Fruit fly (Drosophila melanogaster) whole organism, adult: Measurements from ENCODE around the gene CG18581.

Experiments
- CG11617 ChIP-seq: fragments of 200-800 bp; sonication (Bioruptor generic); optimal IDR thresholded peaks from 2 replicates; lab custom pipeline; 2017; ENCODE audit warnings: mild to moderate bottlenecking, missing biosample characterization, missing genetic modification reagents, missing genetic modification characterization
- CG12768 ChIP-seq: fragments of 200-800 bp; sonication (Bioruptor generic); optimal IDR thresholded peaks from 2 replicates; lab custom pipeline; 2017; ENCODE audit warnings: missing biosample characterization, missing genetic modification characterization, mild to moderate bottlenecking, moderate library complexity, missing genetic modification reagents
- CG14711 ChIP-seq: fragments of 200-800 bp; sonication (Bioruptor generic); optimal IDR thresholded peaks from 2 replicates; lab custom pipeline; 2018; ENCODE audit warnings: missing biosample characterization, mild to moderate bottlenecking, missing genetic modification characterization, moderate library complexity
- CG1620 ChIP-seq: fragments of 200-800 bp; sonication (Bioruptor generic); optimal IDR thresholded peaks from 2 replicates; lab custom pipeline; 2016; ENCODE audit warnings: missing biosample characterization, missing genetic modification characterization
- CG33017 ChIP-seq: fragments of 200-800 bp; sonication (Bioruptor generic); optimal IDR thresholded peaks from 2 replicates; lab custom pipeline; 2018; ENCODE audit warnings: missing biosample characterization, mild to moderate bottlenecking, missing genetic modification characterization, moderate library complexity
- CG5204 ChIP-seq: fragments of 200-800 bp; sonication (Bioruptor generic); optimal IDR thresholded peaks from 2 replicates; lab custom pipeline; 2016; ENCODE audit warnings: missing biosample characterization, missing genetic modification characterization
- CG7045 ChIP-seq: fragments of 200-800 bp; sonication (Bioruptor generic); optimal IDR thresholded peaks from 2 replicates; lab custom pipeline; 2017; ENCODE audit warnings: missing biosample characterization, mild to moderate bottlenecking, missing genetic modification characterization
- CG7101 ChIP-seq: fragments of 200-800 bp; sonication (Bioruptor generic); optimal IDR thresholded peaks from 2 replicates; lab custom pipeline; 2018; ENCODE audit warnings: missing biosample characterization, mild to moderate bottlenecking, missing genetic modification characterization, moderate library complexity
- Clk ChIP-seq: fragments of 200-800 bp; sonication (Bioruptor generic); optimal IDR thresholded peaks from 2 replicates; lab custom pipeline; 2017; ENCODE audit warnings: missing biosample characterization, missing genetic modification characterization
- Crg-1 ChIP-seq: fragments of 200-800 bp; sonication (Bioruptor generic); optimal IDR thresholded peaks from 2 replicates; lab custom pipeline; 2016; ENCODE audit warnings: missing biosample characterization, missing genetic modification characterization
- Hr96 ChIP-seq: fragments of 200-800 bp; sonication (Bioruptor generic); optimal IDR thresholded peaks from 2 replicates; lab custom pipeline; 2016; ENCODE audit warnings: missing biosample characterization, missing genetic modification characterization
- Mnt ChIP-seq: fragments of 200-800 bp; sonication (Bioruptor generic); optimal IDR thresholded peaks from 2 replicates; lab custom pipeline; 2016; ENCODE audit warnings: missing biosample characterization, mild to moderate bottlenecking, missing genetic modification characterization
- bab1 ChIP-seq: fragments of 200-800 bp; sonication (Bioruptor generic); optimal IDR thresholded peaks from 3 replicates; lab custom pipeline; 2019; ENCODE audit warnings: missing biosample characterization, mild to moderate bottlenecking, missing genetic modification characterization, moderate library complexity
- cic ChIP-seq: fragments of 200-800 bp; sonication (Bioruptor generic); optimal IDR thresholded peaks from 2 replicates; lab custom pipeline; 2017; ENCODE audit warnings: missing biosample characterization, mild to moderate bottlenecking, missing genetic modification characterization, moderate library complexity
- cnc ChIP-seq, 2 experiments: fragments of >200 bp; optimal IDR thresholded peaks; 2 replicates each; lab custom pipeline; 2017
- kay ChIP-seq: fragments of 200-800 bp; sonication (Bioruptor generic); peaks from one replicate; lab custom pipeline; 2016; ENCODE audit warnings: missing biosample characterization, missing genetic modification characterization, borderline replicate concordance
- ovo ChIP-seq: fragments of 200-800 bp; sonication (Bioruptor generic); optimal IDR thresholded peaks from 2 replicates; lab custom pipeline; 2016; ENCODE audit warnings: missing biosample characterization, missing genetic modification characterization
- pad ChIP-seq: fragments of 200-800 bp; sonication (Bioruptor generic); optimal IDR thresholded peaks from 3 replicates; lab custom pipeline; 2017; ENCODE audit warnings: missing biosample characterization, missing genetic modification characterization, mild to moderate bottlenecking, moderate library complexity, missing genetic modification reagents
- tj ChIP-seq: fragments of 200-800 bp; sonication (Bioruptor generic); optimal IDR thresholded peaks from 3 replicates; lab custom pipeline; 2017; ENCODE audit warnings: missing biosample characterization, mild to moderate bottlenecking, missing genetic modification characterization, moderate library complexity
- toe ChIP-seq: fragments of 200-800 bp; sonication (Bioruptor generic); optimal IDR thresholded peaks from 2 replicates; lab custom pipeline; 2016; ENCODE audit warnings: missing biosample characterization, missing genetic modification characterization

Gene CG18581

DNA sequence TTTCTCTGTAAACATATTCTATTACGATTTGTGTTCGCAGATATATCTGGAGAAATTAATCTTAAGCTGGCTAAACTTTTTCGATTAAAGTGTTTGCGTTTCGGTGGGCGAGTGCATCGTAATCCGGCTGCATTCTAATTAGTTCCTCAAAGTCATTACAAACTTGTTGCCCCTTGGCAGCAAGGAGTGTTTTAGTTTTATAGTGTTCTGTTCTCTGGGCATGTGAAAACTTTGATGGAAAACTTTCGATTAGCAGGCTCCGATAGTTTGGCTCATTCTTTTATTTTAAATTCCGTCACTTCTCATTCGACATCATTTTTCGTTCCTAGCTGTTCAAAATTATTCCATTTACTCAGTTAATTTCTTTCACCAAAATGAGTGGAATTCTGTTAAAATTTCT lies 26.8 kb downstream of the CG18581 start, which contains the start of gene CG32148:
Gene CG32148 (plus strand): TSS at position 301 of the 400 bp plus-strand sequence.
- no peak for TF ChIP-seq CG5204 (GFP tag; lab: Kevin White, UChicago)

DNA sequence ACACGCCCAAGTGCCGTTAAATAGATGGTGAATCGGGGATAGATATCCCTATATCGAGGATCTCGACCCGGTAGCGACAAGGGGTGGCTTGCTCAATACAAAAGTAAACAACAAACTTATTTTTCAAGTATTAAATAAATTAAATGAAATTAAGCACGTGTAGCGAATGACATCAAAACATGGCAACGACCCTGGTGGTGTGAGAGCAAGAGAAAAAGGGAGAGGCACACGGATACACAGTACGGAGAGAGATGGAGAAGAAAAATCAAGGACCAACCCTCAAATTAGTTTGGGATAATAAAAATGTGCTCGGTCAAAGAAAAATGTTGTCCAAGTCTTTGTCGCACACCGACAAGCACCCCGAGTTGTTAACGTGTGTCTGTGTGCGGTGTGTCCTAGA lies 29.0 kb downstream of the CG18581 start:
- no peak for TF ChIP-seq bab1 (GFP tag; lab: Kevin White, UChicago)
- no peak for TF ChIP-seq pad (GFP tag; lab: Kevin White, UChicago)
- no peak for TF ChIP-seq CG7045 (GFP tag; lab: Kevin White, UChicago)
- TF ChIP-seq CG33017: no peak
- TF ChIP-seq tj: no peak
- TF ChIP-seq kay (GFP tag; lab: Kevin White, UChicago): no peak
- no peak for TF ChIP-seq toe
- no peak for TF ChIP-seq ovo
- TF ChIP-seq CG5204 (GFP tag; lab: Kevin White, UChicago): no peak
- no peak for TF ChIP-seq cic
- no peak for TF ChIP-seq Crg-1 (GFP tag; lab: Kevin White, UChicago)
- TF ChIP-seq CG7101: no peak
- TF ChIP-seq Mnt (GFP tag; lab: Kevin White, UChicago): no peak
- no peak for TF ChIP-seq cnc (optimal IDR thresholded peaks at IDR 0.05; lab: Kevin White, UChicago)
- no peak for TF ChIP-seq CG11617 (GFP tag; lab: Kevin White, UChicago)
- no peak for TF ChIP-seq Clk (GFP tag; lab: Kevin White, UChicago)
- no peak for TF ChIP-seq CG1620
- no peak for TF ChIP-seq CG12768 (GFP tag; lab: Kevin White, UChicago)
- no peak for TF ChIP-seq Hr96 (GFP tag; lab: Kevin White, UChicago)

DNA sequence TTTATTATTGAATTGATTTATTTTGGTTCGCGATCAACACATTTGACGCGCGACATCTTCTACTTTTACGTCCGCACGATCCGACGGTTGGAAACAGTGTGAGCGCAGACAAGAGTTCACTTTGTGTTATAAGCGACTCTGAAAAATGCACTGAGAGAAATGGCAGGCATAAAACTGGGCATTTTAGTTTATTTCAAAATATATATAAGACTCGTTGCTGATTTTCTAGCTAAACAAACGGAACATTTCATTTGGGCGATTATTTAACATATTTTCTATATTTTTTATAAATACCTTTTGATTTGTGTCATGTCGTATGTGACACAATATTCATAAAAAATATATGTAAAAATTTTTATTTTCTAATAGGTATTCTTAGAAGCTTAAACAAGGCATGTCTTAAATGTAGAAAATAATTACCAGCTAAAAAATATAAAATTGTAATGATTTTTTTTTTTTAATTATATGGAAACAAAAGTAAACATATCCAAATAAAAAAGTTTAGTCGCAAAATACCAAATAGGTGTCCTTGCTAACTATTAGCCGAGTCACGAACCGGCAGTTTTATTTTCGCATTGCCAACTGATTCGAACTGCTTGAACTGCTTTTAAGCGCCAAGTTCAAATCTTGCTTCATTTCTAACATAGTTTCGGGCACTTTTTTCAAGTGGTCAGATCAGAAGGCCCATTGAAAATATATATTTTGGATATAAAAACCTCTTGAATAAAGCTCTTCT lies 35.9 kb downstream of the CG18581 start, which contains the start of gene Reck:
Gene Reck (minus strand): TSS at position 106 of the 736 bp plus-strand sequence.
- TF ChIP-seq CG12768 (GFP tag; lab: Kevin White, UChicago) (peak; percentile 46), bab1 (GFP tag; lab: Kevin White, UChicago) (no peak)

DNA sequence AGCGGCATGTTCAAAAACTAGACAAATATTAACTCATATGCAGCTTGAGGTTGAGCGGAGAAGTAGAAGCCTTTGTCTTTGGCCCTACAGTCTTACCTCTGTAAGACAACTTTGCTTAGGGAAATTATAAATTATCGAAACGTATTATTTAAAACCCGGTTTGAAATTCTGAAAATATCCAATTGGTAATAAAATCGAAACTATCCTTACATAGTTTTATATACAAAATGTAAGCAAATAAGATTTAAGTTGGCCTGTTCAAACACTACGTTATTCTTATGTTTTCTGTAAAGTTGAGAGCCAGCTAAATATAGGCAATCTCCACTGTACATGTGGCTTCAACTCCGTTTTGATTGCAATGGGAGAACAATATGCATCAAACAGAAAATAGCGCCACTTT lies 36.7 kb downstream of the CG18581 start:
- TF ChIP-seq Crg-1 (GFP tag; lab: Kevin White, UChicago) (no peak), CG7045 (GFP tag; lab: Kevin White, UChicago) (no peak), Hr96 (GFP tag; lab: Kevin White, UChicago) (no peak), cnc (optimal IDR thresholded peaks at IDR 0.05; lab: Kevin White, UChicago) (no peak), CG12768 (GFP tag; lab: Kevin White, UChicago) (no peak), Mnt (GFP tag; lab: Kevin White, UChicago) (no peak), CG7101 (no peak), cic (no peak), CG5204 (GFP tag; lab: Kevin White, UChicago) (no peak), bab1 (GFP tag; lab: Kevin White, UChicago) (no peak), Clk (GFP tag; lab: Kevin White, UChicago) (no peak), tj (no peak), pad (GFP tag; lab: Kevin White, UChicago) (no peak), ovo (no peak), CG1620 (no peak)

DNA sequence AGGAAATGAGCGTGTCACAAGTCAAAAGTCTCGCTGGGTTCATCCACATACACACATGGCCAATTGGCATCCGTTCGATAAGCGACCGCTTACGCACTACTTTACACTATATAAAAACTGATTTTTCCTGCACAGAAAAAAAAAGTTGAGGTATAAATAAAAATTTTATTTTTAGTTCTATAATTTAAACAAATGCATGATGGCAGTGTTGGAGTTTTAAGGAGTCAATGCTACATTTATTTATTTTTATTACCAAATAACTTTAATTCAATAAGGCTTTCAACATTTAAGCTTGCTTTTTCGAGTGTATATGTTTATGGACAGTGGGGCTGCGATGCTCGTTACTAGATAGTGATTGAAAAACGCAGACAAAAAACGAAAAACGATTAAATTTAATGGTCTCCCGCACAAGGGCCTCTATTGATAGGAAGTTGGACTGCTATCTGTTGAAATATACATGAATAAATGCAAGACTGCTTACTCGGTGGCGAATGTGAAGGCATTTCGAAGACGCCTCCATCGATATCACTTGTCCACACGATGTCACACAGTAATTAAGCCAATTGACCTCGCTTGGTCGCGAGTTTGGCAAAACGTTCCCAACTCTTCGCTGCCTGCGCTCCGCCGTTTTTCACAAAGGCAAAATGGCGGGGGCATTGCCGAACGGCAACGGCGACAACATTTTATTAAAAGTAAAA lies 38.2 kb downstream of the CG18581 start:
- peak; percentile 18 for TF ChIP-seq CG7101
- peak; percentile 18 for TF ChIP-seq CG12768 (GFP tag; lab: Kevin White, UChicago)
- TF ChIP-seq cnc (optimal IDR thresholded peaks at IDR 0.05; lab: Kevin White, UChicago): no peak
- no peak for TF ChIP-seq toe
- TF ChIP-seq CG14711 (tag; lab: Kevin White, UChicago): peak; percentile 25
- no peak for TF ChIP-seq Clk (GFP tag; lab: Kevin White, UChicago)
- peak; percentile 61 for TF ChIP-seq kay (GFP tag; lab: Kevin White, UChicago)
- no peak for TF ChIP-seq Crg-1 (GFP tag; lab: Kevin White, UChicago)
- peak; percentile 34 for TF ChIP-seq CG33017
- no peak for TF ChIP-seq cic
- TF ChIP-seq Hr96 (GFP tag; lab: Kevin White, UChicago): no peak
- TF ChIP-seq pad (GFP tag; lab: Kevin White, UChicago): no peak
- no peak for TF ChIP-seq CG11617 (GFP tag; lab: Kevin White, UChicago)
- no peak for TF ChIP-seq CG1620
- TF ChIP-seq bab1 (GFP tag; lab: Kevin White, UChicago): no peak
- no peak for TF ChIP-seq CG7045 (GFP tag; lab: Kevin White, UChicago)
- no peak for TF ChIP-seq tj
- no peak for TF ChIP-seq Mnt (GFP tag; lab: Kevin White, UChicago)
- TF ChIP-seq CG5204 (GFP tag; lab: Kevin White, UChicago): no peak

DNA sequence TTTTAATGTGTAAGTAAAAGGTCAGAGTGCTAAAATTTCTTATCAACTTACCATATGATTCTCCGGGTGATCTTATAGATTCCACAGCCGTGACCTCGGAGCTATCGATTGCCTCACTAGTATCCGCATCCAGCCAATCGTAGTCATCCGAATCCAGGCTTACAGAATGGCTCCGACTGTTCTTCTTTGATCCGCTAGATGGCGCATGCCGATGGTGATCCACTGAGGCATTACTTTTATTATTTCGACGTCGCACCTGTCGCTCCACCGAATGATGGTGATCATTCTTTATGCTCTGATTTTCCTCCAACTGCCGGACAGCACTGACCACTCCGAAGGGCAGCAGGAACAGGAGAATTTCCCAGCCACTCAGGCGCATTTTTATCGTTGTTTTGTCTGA lies 38.9 kb downstream of the CG18581 start:
- no peak for TF ChIP-seq pad (GFP tag; lab: Kevin White, UChicago)
- TF ChIP-seq CG7101: no peak
- TF ChIP-seq CG33017: no peak
- no peak for TF ChIP-seq Clk (GFP tag; lab: Kevin White, UChicago)
- TF ChIP-seq CG1620: no peak
- no peak for TF ChIP-seq CG14711 (tag; lab: Kevin White, UChicago)
